Worm (Caenorhabditis elegans): ENCODE data around the gene pigt-1.
A peak's percentile ranks its signal among the peaks of the same experiment; 100 is the strongest.

The pigt-1 gene

ce11 chrV:10970070-10970469, 11.4 kb upstream of the pigt-1 start, which contains the start of gene F17C11.22:
F17C11.22 (minus strand) TSS chrV:10970170.
- TF ChIP-seq efl-1 (optimal IDR thresholded peaks at IDR 0.05), result no peak
- TF ChIP-seq efl-1 (GFP tag; optimal IDR thresholded peaks at IDR 0.05 in 1 of 2), result peak in 1 of 2 experiments; percentile 58
- no peak for TF ChIP-seq ceh-8 (GFP tag; optimal IDR thresholded peaks at IDR 0.05)
- no peak for TF ChIP-seq nhr-19 (GFP tag; conservative IDR thresholded peaks at IDR 0.05)
- no peak for TF ChIP-seq irx-1 (tag; optimal IDR thresholded peaks at IDR 0.05)
- TF ChIP-seq fos-1 (tag; optimal IDR thresholded peaks at IDR 0.05), result no peak

ce11 chrV:10967594-10968273, 9.1 kb upstream of the pigt-1 start:
- peak in 1 of 2 experiments; percentile 27 for TF ChIP-seq lsy-2 (tag; optimal IDR thresholded peaks at IDR 0.05)
- TF ChIP-seq C04F5.9 (tag; optimal IDR thresholded peaks at IDR 0.05), result no peak
- no peak for TF ChIP-seq fkh-4 (tag; optimal IDR thresholded peaks at IDR 0.05; ENCODE audit: borderline replicate concordance)
- TF ChIP-seq dpl-1 (GFP tag; optimal IDR thresholded peaks at IDR 0.05), result no peak
- TF ChIP-seq nhr-85 (tag), result peak; percentile 4
- no peak for TF ChIP-seq fkh-10 (GFP tag; optimal IDR thresholded peaks at IDR 0.05)
- TF ChIP-seq isw-1 (GFP tag; IDR thresholded peaks at IDR 0.05), result no peak
- TF ChIP-seq pqm-1 (tag; optimal IDR thresholded peaks at IDR 0.05), result no peak
- TF ChIP-seq dsc-1 (tag; optimal IDR thresholded peaks at IDR 0.05), result no peak
- no peak for TF ChIP-seq elt-2 (tag; optimal IDR thresholded peaks at IDR 0.05)
- no peak for TF ChIP-seq jun-1 (tag; optimal IDR thresholded peaks at IDR 0.05)
- TF ChIP-seq nhr-11 (tag; optimal IDR thresholded peaks at IDR 0.05), result no peak
- no peak for TF ChIP-seq alr-1 (tag; optimal IDR thresholded peaks at IDR 0.05; ENCODE audit: borderline replicate concordance)
- TF ChIP-seq efl-1 (optimal IDR thresholded peaks at IDR 0.05), result no peak
- TF ChIP-seq efl-1 (GFP tag; optimal IDR thresholded peaks at IDR 0.05 in 1 of 2), result peak in 1 of 2 experiments; percentile 24
- no peak for TF ChIP-seq xbp-1 (tag; optimal IDR thresholded peaks at IDR 0.05)

ce11 chrV:10966874-10967273, 8.3 kb upstream of the pigt-1 start:
- TF ChIP-seq mef-2 (tag; optimal IDR thresholded peaks at IDR 0.05) (no peak), isw-1 (GFP tag; IDR thresholded peaks at IDR 0.05) (no peak), aha-1 (tag; optimal IDR thresholded peaks at IDR 0.05) (no peak), efl-1 (optimal IDR thresholded peaks at IDR 0.05) (no peak), efl-1 (GFP tag; optimal IDR thresholded peaks at IDR 0.05 in 1 of 2) (peak in 1 of 2 experiments; percentile 17)

ce11 chrV:10965501-10965900, 6.9 kb upstream of the pigt-1 start, which contains the start of the genes ctf-4 and eef-1G:
ctf-4 (minus strand) TSS chrV:10965539.
eef-1G (plus strand) TSS chrV:10965719.
- TF ChIP-seq nhr-12 (tag; optimal IDR thresholded peaks at IDR 0.05) (no peak), nhr-84 (tag; optimal IDR thresholded peaks at IDR 0.05) (no peak), ceh-8 (GFP tag; optimal IDR thresholded peaks at IDR 0.05) (peak; percentile 72), tlp-1 (tag; optimal IDR thresholded peaks at IDR 0.05) (no peak), sup-37 (GFP tag; optimal IDR thresholded peaks at IDR 0.05) (peak; percentile 71), lin-14 (GFP tag; optimal IDR thresholded peaks at IDR 0.05) (peak; percentile 99), isw-1 (GFP tag; IDR thresholded peaks at IDR 0.05) (peak; percentile 94), pax-3 (tag; optimal IDR thresholded peaks at IDR 0.05) (peak; percentile 91), sox-4 (tag; optimal IDR thresholded peaks at IDR 0.05) (peak; percentile 86), fkh-10 (GFP tag; optimal IDR thresholded peaks at IDR 0.05) (peak; percentile 80), nhr-76 (tag; optimal IDR thresholded peaks at IDR 0.05) (peak; percentile 15), unc-86 (tag; optimal IDR thresholded peaks at IDR 0.05) (peak; percentile 91), lir-3 (tag; optimal IDR thresholded peaks at IDR 0.05; ENCODE audit: poor library complexity) (peak; percentile 81), unc-98 (GFP tag; IDR thresholded peaks at IDR 0.05) (peak; percentile 72), blmp-1 (tag; optimal IDR thresholded peaks at IDR 0.05) (peak; percentile 92), rnt-1 (tag; optimal IDR thresholded peaks at IDR 0.05) (peak; percentile 96), ztf-11 (tag; optimal IDR thresholded peaks at IDR 0.05) (peak in 1 of 2 experiments; percentile 67), nhr-11 (tag; optimal IDR thresholded peaks at IDR 0.05) (peak; percentile 69), nhr-77 (tag; optimal IDR thresholded peaks at IDR 0.05) (peak; percentile 96), hpl-2 (GFP tag; optimal IDR thresholded peaks at IDR 0.05) (peak; percentile 89), unc-30 (tag; optimal IDR thresholded peaks at IDR 0.05) (no peak), grh-1 (GFP tag; IDR thresholded peaks at IDR 0.05) (peak; percentile 93), egl-13 (tag; optimal IDR thresholded peaks at IDR 0.05) (peak; percentile 95), pag-3 (tag; optimal IDR thresholded peaks at IDR 0.05; ENCODE audit: borderline replicate concordance, insufficient read depth) (no peak), nhr-71 (tag; optimal IDR thresholded peaks at IDR 0.05) (peak; percentile 98), aha-1 (tag; optimal IDR thresholded peaks at IDR 0.05) (peak; percentile 47), dpl-1 (GFP tag; optimal IDR thresholded peaks at IDR 0.05) (peak; percentile 95 to 96 (median 95)), zip-4 (GFP tag; optimal IDR thresholded peaks at IDR 0.05) (peak; percentile 85), tbx-2 (tag; optimal IDR thresholded peaks at IDR 0.05) (peak; percentile 97)

All from whole organism, L1 larva.